Fruit fly (Drosophila melanogaster) whole organism, adult: ENCODE results near the gene Tak1.

Experiments used
- CG12768 ChIP-seq: fragments of 200-800 bp; sonication (Bioruptor generic); optimal IDR thresholded peaks from 2 replicates; lab custom pipeline; 2017; ENCODE audit warnings: missing biosample characterization, missing genetic modification characterization, mild to moderate bottlenecking, moderate library complexity, missing genetic modification reagents
- CG5204 ChIP-seq: fragments of 200-800 bp; sonication (Bioruptor generic); optimal IDR thresholded peaks from 2 replicates; lab custom pipeline; 2016; ENCODE audit warnings: missing biosample characterization, missing genetic modification characterization
- Clk ChIP-seq: fragments of 200-800 bp; sonication (Bioruptor generic); optimal IDR thresholded peaks from 2 replicates; lab custom pipeline; 2017; ENCODE audit warnings: missing biosample characterization, missing genetic modification characterization
- Hr96 ChIP-seq: fragments of 200-800 bp; sonication (Bioruptor generic); optimal IDR thresholded peaks from 2 replicates; lab custom pipeline; 2016; ENCODE audit warnings: missing biosample characterization, missing genetic modification characterization
- Mnt ChIP-seq: fragments of 200-800 bp; sonication (Bioruptor generic); optimal IDR thresholded peaks from 2 replicates; lab custom pipeline; 2016; ENCODE audit warnings: missing biosample characterization, mild to moderate bottlenecking, missing genetic modification characterization
- bab1 ChIP-seq: fragments of 200-800 bp; sonication (Bioruptor generic); optimal IDR thresholded peaks from 3 replicates; lab custom pipeline; 2019; ENCODE audit warnings: missing biosample characterization, mild to moderate bottlenecking, missing genetic modification characterization, moderate library complexity
- cic ChIP-seq: fragments of 200-800 bp; sonication (Bioruptor generic); optimal IDR thresholded peaks from 2 replicates; lab custom pipeline; 2017; ENCODE audit warnings: missing biosample characterization, mild to moderate bottlenecking, missing genetic modification characterization, moderate library complexity
- ovo ChIP-seq: fragments of 200-800 bp; sonication (Bioruptor generic); optimal IDR thresholded peaks from 2 replicates; lab custom pipeline; 2016; ENCODE audit warnings: missing biosample characterization, missing genetic modification characterization

DNA sequence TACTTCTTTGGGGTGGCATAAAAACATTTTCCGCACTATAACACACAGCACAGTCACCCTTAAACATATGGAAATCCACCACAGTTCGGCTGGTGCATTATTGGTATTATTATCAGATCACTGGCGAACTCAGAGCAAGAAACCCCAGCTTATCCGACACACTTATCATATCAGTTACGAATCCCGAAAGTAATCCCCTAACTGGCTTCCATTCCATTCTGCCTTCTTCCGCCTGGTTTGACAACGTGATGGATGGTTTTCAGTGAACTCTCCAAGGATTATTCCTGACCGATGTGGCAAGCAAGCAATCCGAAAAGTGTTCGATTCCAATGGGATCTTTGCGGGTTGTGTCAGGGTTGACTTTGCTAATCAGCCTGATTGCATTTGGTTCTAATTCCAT is 25.7 kb downstream of the Tak1 start:
- TF ChIP-seq CG12768 (GFP tag; lab: Kevin White, UChicago) (no peak), Mnt (GFP tag; lab: Kevin White, UChicago) (no peak), ovo (GFP tag; lab: Kevin White, UChicago) (no peak), Clk (no peak), CG5204 (GFP tag; lab: Kevin White, UChicago) (no peak), Hr96 (no peak), bab1 (GFP tag; lab: Kevin White, UChicago) (no peak), cic (no peak)
